Worm (Caenorhabditis elegans) whole organism, mixed stage, embryonic: ENCODE data around the gene bmk-1.

Experiments used
- M03D4.4 ChIP-seq: sonication (generic microtip); optimal IDR thresholded peaks from 2 replicates; lab custom pipeline; 2017; ENCODE audit warnings: mild to moderate bottlenecking, missing genetic modification characterization, missing compliant biosample characterization
- bed-3 ChIP-seq: fragments of 200-800 bp; sonication (Bioruptor generic); optimal IDR thresholded peaks from 3 replicates; lab custom pipeline; 2018; ENCODE audit warnings: mild to moderate bottlenecking, missing genetic modification characterization, moderate library complexity, missing compliant biosample characterization
- blmp-1 ChIP-seq: fragments of 150-350 bp; optimal IDR thresholded peaks from 2 replicates; lab custom pipeline; 2014; ENCODE audit warnings: missing biosample characterization, missing genetic modification characterization
- ceh-39 ChIP-seq: fragments of 150-350 bp; optimal IDR thresholded peaks from 2 replicates; lab custom pipeline; 2014; ENCODE audit warnings: missing biosample characterization, missing genetic modification characterization
- ceh-43 ChIP-seq: fragments of 200-800 bp; sonication (Bioruptor generic); optimal IDR thresholded peaks from 2 replicates; lab custom pipeline; 2018; ENCODE audit warnings: mild to moderate bottlenecking, missing genetic modification characterization, moderate library complexity, missing compliant biosample characterization
- ceh-83 ChIP-seq: fragments of 200-800 bp; sonication (Bioruptor generic); optimal IDR thresholded peaks from 2 replicates; lab custom pipeline; 2018; ENCODE audit warnings: mild to moderate bottlenecking, missing genetic modification characterization, missing compliant biosample characterization
- ces-1 ChIP-seq: fragments of 150-350 bp; optimal IDR thresholded peaks from 2 replicates; lab custom pipeline; 2014; ENCODE audit warnings: missing biosample characterization, missing genetic modification reagents, missing genetic modification characterization
- cnd-1 ChIP-seq: fragments of 200-800 bp; sonication (Bioruptor generic); optimal IDR thresholded peaks from 2 replicates; lab custom pipeline; 2018; ENCODE audit warnings: mild to moderate bottlenecking, missing genetic modification characterization, missing compliant biosample characterization
- drap-1 ChIP-seq: fragments of 200-800 bp; sonication (Bioruptor generic); optimal IDR thresholded peaks from 3 replicates; lab custom pipeline; 2018; ENCODE audit warnings: mild to moderate bottlenecking, missing genetic modification characterization, missing compliant biosample characterization
- elt-1 ChIP-seq: sonication (generic microtip); optimal IDR thresholded peaks from 2 replicates; lab custom pipeline; 2017; ENCODE audit warnings: missing genetic modification characterization, mild to moderate bottlenecking, missing compliant biosample characterization, antibody characterized with exemption, moderate library complexity, borderline replicate concordance; ENCODE audit not compliant: insufficient read depth
- elt-3 ChIP-seq: fragments of 150-350 bp; optimal IDR thresholded peaks from 2 replicates; lab custom pipeline; 2014; ENCODE audit warnings: missing biosample characterization, missing genetic modification characterization
- flh-1 ChIP-seq: fragments of 200-800 bp; sonication (Bioruptor generic); optimal IDR thresholded peaks from 2 replicates; lab custom pipeline; 2018; ENCODE audit warnings: mild to moderate bottlenecking, missing genetic modification characterization, moderate library complexity, missing compliant biosample characterization
- ham-2 ChIP-seq: fragments of 200-800 bp; sonication (Bioruptor generic); optimal IDR thresholded peaks from 2 replicates; lab custom pipeline; 2018; ENCODE audit warnings: mild to moderate bottlenecking, missing genetic modification characterization, missing compliant biosample characterization
- lin-32 ChIP-seq: fragments of 200-800 bp; sonication (Bioruptor generic); optimal IDR thresholded peaks from 2 replicates; lab custom pipeline; 2018; ENCODE audit warnings: mild to moderate bottlenecking, missing genetic modification characterization, missing compliant biosample characterization
- lsy-2 ChIP-seq: fragments of 150-350 bp; optimal IDR thresholded peaks from 2 replicates; lab custom pipeline; 2014; ENCODE audit warnings: missing biosample characterization, missing genetic modification characterization
- mab-5 ChIP-seq: fragments of 150-350 bp; optimal IDR thresholded peaks from 2 replicates; lab custom pipeline; 2014; ENCODE audit warnings: missing biosample characterization, missing genetic modification characterization
- mep-1 ChIP-seq: fragments of 150-350 bp; optimal IDR thresholded peaks from 2 replicates; lab custom pipeline; 2017; ENCODE audit warnings: missing biosample characterization, missing genetic modification reagents, missing genetic modification characterization, inconsistent platforms
- nhr-12 ChIP-seq: fragments of 150-350 bp; optimal IDR thresholded peaks from 2 replicates; lab custom pipeline; 2014; ENCODE audit warnings: missing biosample characterization, missing genetic modification characterization
- nhr-2 ChIP-seq: fragments of 150-350 bp; optimal IDR thresholded peaks from 2 replicates; lab custom pipeline; 2014; ENCODE audit warnings: missing biosample characterization, missing genetic modification characterization
- nhr-28 ChIP-seq: fragments of 150-350 bp; optimal IDR thresholded peaks from 2 replicates; lab custom pipeline; 2014; ENCODE audit warnings: missing biosample characterization, missing genetic modification characterization
- nhr-76 ChIP-seq: sonication (generic microtip); optimal IDR thresholded peaks from 2 replicates; lab custom pipeline; 2017; ENCODE audit warnings: missing biosample characterization, missing genetic modification characterization
- pha-4 ChIP-seq: fragments of 150-350 bp; optimal IDR thresholded peaks from 2 replicates; lab custom pipeline; 2018; ENCODE audit warnings: missing biosample characterization, missing genetic modification reagents, missing genetic modification characterization
- sem-2 ChIP-seq: fragments of 200-800 bp; sonication (Bioruptor generic); optimal IDR thresholded peaks from 2 replicates; lab custom pipeline; 2018; ENCODE audit warnings: mild to moderate bottlenecking, missing genetic modification characterization, missing compliant biosample characterization
- snpc-4 ChIP-seq: fragments of 150-350 bp; optimal IDR thresholded peaks from 2 replicates; lab custom pipeline; 2014; ENCODE audit warnings: missing biosample characterization, missing genetic modification characterization
- sptf-1 ChIP-seq: sonication (generic microtip); optimal IDR thresholded peaks from 2 replicates; lab custom pipeline; 2017; ENCODE audit warnings: mild to moderate bottlenecking, missing genetic modification characterization, moderate library complexity, missing compliant biosample characterization
- tbx-8 ChIP-seq: fragments of 200-800 bp; sonication (Bioruptor generic); optimal IDR thresholded peaks from 2 replicates; lab custom pipeline; 2018; ENCODE audit warnings: mild to moderate bottlenecking, missing genetic modification characterization, moderate library complexity, missing compliant biosample characterization
- unc-120 ChIP-seq: sonication (generic microtip); optimal IDR thresholded peaks from 2 replicates; lab custom pipeline; 2017; ENCODE audit warnings: missing genetic modification characterization, missing compliant biosample characterization; ENCODE audit not compliant: poor library complexity, severe bottlenecking
- unc-62 ChIP-seq: fragments of 150-350 bp; optimal IDR thresholded peaks from 2 replicates; lab custom pipeline; 2014; ENCODE audit warnings: missing biosample characterization, missing genetic modification reagents, missing genetic modification characterization
- zip-8 ChIP-seq: fragments of 150-350 bp; optimal IDR thresholded peaks from 2 replicates; lab custom pipeline; 2014; ENCODE audit warnings: missing biosample characterization, missing genetic modification characterization
- ztf-11 ChIP-seq: fragments of 150-350 bp; optimal IDR thresholded peaks from 2 replicates; lab custom pipeline; 2014; ENCODE audit warnings: missing biosample characterization, missing genetic modification characterization

bmk-1 gene

ce11 chrV:14448669-14449068 lies 8.1 kb downstream of the bmk-1 start:
- TF ChIP-seq bed-3 (GFP tag; lab: Kevin White, UChicago) (no peak), blmp-1 (no peak), ceh-83 (GFP tag; lab: Kevin White, UChicago) (no peak), pha-4 (tag; lab: Kevin White, UChicago) (no peak), ham-2 (GFP tag; lab: Kevin White, UChicago) (no peak), mab-5 (tag; lab: Kevin White, UChicago) (no peak), zip-8 (tag; lab: Kevin White, UChicago) (no peak), flh-1 (no peak), elt-3 (tag; lab: Kevin White, UChicago) (no peak), tbx-8 (GFP tag; lab: Kevin White, UChicago) (no peak), nhr-76 (tag; lab: Kevin White, UChicago) (no peak), lin-32 (GFP tag; lab: Kevin White, UChicago) (no peak), M03D4.4 (no peak), ceh-39 (tag; lab: Kevin White, UChicago) (no peak), sem-2 (GFP tag; lab: Kevin White, UChicago) (no peak), sptf-1 (tag; lab: Kevin White, UChicago) (no peak), elt-1 (tag; lab: Kevin White, UChicago) (no peak), nhr-28 (tag; lab: Kevin White, UChicago) (no peak), nhr-2 (no peak)
- TF ChIP-seq, all 35 proteins: peak for 0

- no peak for TF ChIP-seq unc-120 (tag; lab: Kevin White, UChicago)
- no peak for TF ChIP-seq lin-32 (GFP tag; lab: Kevin White, UChicago)
- no peak for TF ChIP-seq mab-5 (tag; lab: Kevin White, UChicago)
- TF ChIP-seq elt-3 (tag; lab: Kevin White, UChicago): no peak
- TF ChIP-seq nhr-12: no peak
- no peak for TF ChIP-seq snpc-4 (tag; lab: Kevin White, UChicago)
- TF ChIP-seq unc-62 (GFP tag; lab: Kevin White, UChicago): no peak
Observed at ce11 chrV:14447240-14447763, 9.5 kb downstream of the bmk-1 start, which contains the start of the genes dlat-1 and fntb-1. Gene dlat-1, minus strand, starts transcription at chrV:14447290. Gene fntb-1, plus strand, starts transcription at chrV:14447651.

- TF ChIP-seq flh-1 (no peak), ceh-83 (GFP tag; lab: Kevin White, UChicago) (no peak)
- TF ChIP-seq, all 35 proteins: peak for 0
Observed at ce11 chrV:14446453-14446852, 10.3 kb downstream of the bmk-1 start.

- peak; percentile 16 for TF ChIP-seq cnd-1 (tag; lab: Kevin White, UChicago)
Observed at ce11 chrV:14443471-14444015, 13.2 kb downstream of the bmk-1 start.

ce11 chrV:14440841-14441240 lies 15.9 kb downstream of the bmk-1 start, which contains the start of gene F23B12.4:
Gene F23B12.4, plus strand, starts transcription at chrV:14441141.
- TF ChIP-seq mep-1 (no peak), blmp-1 (no peak), ceh-83 (GFP tag; lab: Kevin White, UChicago) (no peak), lsy-2 (no peak), ceh-43 (GFP tag; lab: Kevin White, UChicago) (no peak), flh-1 (no peak), nhr-28 (tag; lab: Kevin White, UChicago) (no peak), nhr-12 (no peak), mab-5 (tag; lab: Kevin White, UChicago) (no peak), ztf-11 (tag; lab: Kevin White, UChicago) (no peak), ceh-39 (tag; lab: Kevin White, UChicago) (no peak), ces-1 (no peak), unc-62 (GFP tag; lab: Kevin White, UChicago) (no peak)

- TF ChIP-seq ceh-43 (GFP tag; lab: Kevin White, UChicago) (no peak), ceh-83 (GFP tag; lab: Kevin White, UChicago) (no peak), drap-1 (GFP tag; lab: Kevin White, UChicago) (no peak), elt-3 (tag; lab: Kevin White, UChicago) (no peak), pha-4 (tag; lab: Kevin White, UChicago) (no peak), nhr-28 (tag; lab: Kevin White, UChicago) (no peak)
Observed at ce11 chrV:14439236-14439635, 17.5 kb downstream of the bmk-1 start.
